Worm (Caenorhabditis elegans) whole organism, young adult: ENCODE measurements around the gene col-3.

Experiments used
- B0035.1 ChIP-seq: sonication (generic microtip); optimal IDR thresholded peaks from 2 replicates; lab custom pipeline; 2016; ENCODE audit warnings: missing genetic modification characterization, mild to moderate bottlenecking, missing compliant biosample characterization, missing genotype, missing genetic modification reagents
- B0261.1 ChIP-seq: sonication (generic microtip); optimal IDR thresholded peaks from 2 replicates; lab custom pipeline; 2016; ENCODE audit warnings: mild to moderate bottlenecking, missing genetic modification characterization, moderate library complexity, missing compliant biosample characterization
- C06A6.2 ChIP-seq: fragments of 200-800 bp; sonication (Bioruptor generic); conservative IDR thresholded peaks from 2 replicates; pipeline ENCODE4 v1.3.6; 2022; ENCODE audit warnings: missing genetic modification characterization, missing compliant biosample characterization
- D2030.7 ChIP-seq: fragments of 200-800 bp; sonication (Bioruptor generic); IDR thresholded peaks from 2 replicates; pipeline ENCODE4 v1.3.6; 2022; ENCODE audit warnings: missing genetic modification reagents, missing genetic modification characterization, missing compliant biosample characterization
- F10E7.11 ChIP-seq: sonication (generic microtip); optimal IDR thresholded peaks from 2 replicates; lab custom pipeline; 2017; ENCODE audit warnings: mild to moderate bottlenecking, missing genetic modification characterization, moderate library complexity, missing compliant biosample characterization
- F22D6.2 ChIP-seq: sonication (generic microtip); optimal IDR thresholded peaks from 2 replicates; lab custom pipeline; 2016; ENCODE audit warnings: mild to moderate bottlenecking, missing genetic modification characterization, missing compliant biosample characterization
- F37B4.10 ChIP-seq: fragments of 200-800 bp; sonication (Bioruptor generic); IDR thresholded peaks from 2 replicates; pipeline ENCODE4 v1.3.6; 2022; ENCODE audit warnings: missing genetic modification characterization, missing compliant biosample characterization
- T07F8.4 ChIP-seq: sonication (generic microtip); optimal IDR thresholded peaks from 2 replicates; lab custom pipeline; 2016; ENCODE audit warnings: mild to moderate bottlenecking, missing genetic modification characterization, moderate library complexity, missing compliant biosample characterization
- Y53F4B.3 ChIP-seq: fragments of 200-800 bp; sonication (Bioruptor generic); IDR thresholded peaks from 2 replicates; pipeline ENCODE4 v1.3.6; 2022; ENCODE audit warnings: missing genetic modification reagents, missing genetic modification characterization, missing compliant biosample characterization
- ama-1 ChIP-seq, 3 experiments: fragments of 150-350 bp in 1 of 3; sonication (generic microtip) in 2 of 3; optimal IDR thresholded peaks; 2 replicates each; lab custom pipeline; 2014 to 2018; ENCODE audit warnings: missing biosample characterization in 2 of 3, missing genetic modification characterization in 2 of 3, missing genetic modification reagents in 2 of 3
- attf-3 ChIP-seq: fragments of 200-800 bp; sonication (Bioruptor generic); conservative IDR thresholded peaks from 2 replicates; pipeline ENCODE4 v1.3.6; 2022; ENCODE audit warnings: missing genetic modification reagents, missing genetic modification characterization, missing compliant biosample characterization
- bed-1 ChIP-seq: fragments of 200-800 bp; sonication (Bioruptor generic); IDR thresholded peaks from 2 replicates; pipeline ENCODE4 v1.3.6; 2022; ENCODE audit warnings: missing genetic modification reagents, missing genetic modification characterization, missing compliant biosample characterization
- bed-2 ChIP-seq: fragments of 200-800 bp; sonication (Bioruptor generic); IDR thresholded peaks from 2 replicates; pipeline ENCODE4 v1.3.6; 2022; ENCODE audit warnings: missing genetic modification reagents, missing genetic modification characterization, missing compliant biosample characterization
- chd-7 ChIP-seq: sonication (generic microtip); optimal IDR thresholded peaks from 2 replicates; lab custom pipeline; 2016; ENCODE audit warnings: mild to moderate bottlenecking, missing genetic modification characterization, moderate library complexity, missing compliant biosample characterization
- dpff-1 ChIP-seq: sonication (generic microtip); optimal IDR thresholded peaks from 2 replicates; lab custom pipeline; 2017; ENCODE audit warnings: mild to moderate bottlenecking, missing genetic modification characterization, missing compliant biosample characterization
- dpl-1 ChIP-seq: fragments of 150-350 bp; optimal IDR thresholded peaks from 2 replicates; lab custom pipeline; 2014; ENCODE audit warnings: missing biosample characterization, missing genetic modification reagents, missing genetic modification characterization
- efl-1 ChIP-seq: fragments of 150-350 bp; optimal IDR thresholded peaks from 2 replicates; lab custom pipeline; 2014; ENCODE audit warnings: missing biosample characterization, missing genetic modification reagents, missing genetic modification characterization
- egl-44 ChIP-seq: fragments of 200-800 bp; sonication (Bioruptor generic); IDR thresholded peaks from 2 replicates; pipeline ENCODE4 v1.3.6; 2022; ENCODE audit warnings: missing genetic modification reagents, missing genetic modification characterization, missing compliant biosample characterization
- ets-4 ChIP-seq: fragments of 200-800 bp; sonication (Bioruptor generic); optimal IDR thresholded peaks from 2 replicates; lab custom pipeline; 2018; ENCODE audit warnings: mild to moderate bottlenecking, missing genetic modification characterization, missing compliant biosample characterization
- hmg-1.2 ChIP-seq: fragments of 200-800 bp; sonication (Bioruptor generic); IDR thresholded peaks from 2 replicates; pipeline ENCODE4 v1.3.6; 2022; ENCODE audit warnings: missing genetic modification reagents, missing genetic modification characterization, missing compliant biosample characterization
- lin-35 ChIP-seq, 3 experiments: fragments of 150-350 bp in 2 of 3; sonication (generic microtip) in 1 of 3; optimal IDR thresholded peaks; 2 replicates each; lab custom pipeline; 2014 to 2018; ENCODE audit warnings: missing biosample characterization in 3 of 3, missing genetic modification characterization in 3 of 3, missing genetic modification reagents in 3 of 3
- lin-40 ChIP-seq: sonication (generic microtip); optimal IDR thresholded peaks from 2 replicates; lab custom pipeline; 2016; ENCODE audit warnings: missing genetic modification characterization, mild to moderate bottlenecking, missing compliant biosample characterization, missing genotype, missing genetic modification reagents
- lin-54 ChIP-seq: fragments of 200-800 bp; sonication (Bioruptor generic); optimal IDR thresholded peaks from 2 replicates; lab custom pipeline; 2018; ENCODE audit warnings: mild to moderate bottlenecking, missing genetic modification characterization, missing compliant biosample characterization
- lsl-1 ChIP-seq: fragments of 200-800 bp; sonication (Bioruptor generic); optimal IDR thresholded peaks from 2 replicates; lab custom pipeline; 2018; ENCODE audit warnings: mild to moderate bottlenecking, missing genetic modification characterization, moderate library complexity, missing compliant biosample characterization
- madf-10 ChIP-seq: sonication (generic microtip); optimal IDR thresholded peaks from 2 replicates; lab custom pipeline; 2016; ENCODE audit warnings: mild to moderate bottlenecking, missing genetic modification characterization, missing compliant biosample characterization
- madf-8 ChIP-seq: fragments of 200-800 bp; sonication (Bioruptor generic); conservative IDR thresholded peaks from 2 replicates; pipeline ENCODE4 v1.3.6; 2022; ENCODE audit warnings: missing genetic modification reagents, missing genetic modification characterization, missing compliant biosample characterization
- mes-4 ChIP-seq: sonication (generic microtip); optimal IDR thresholded peaks from 2 replicates; lab custom pipeline; 2016; ENCODE audit warnings: missing genotype, missing genetic modification characterization, missing compliant biosample characterization
- nfyb-1 ChIP-seq: fragments of 200-800 bp; sonication (Bioruptor generic); IDR thresholded peaks from 2 replicates; pipeline ENCODE4 v1.3.6; 2022; ENCODE audit warnings: missing genetic modification reagents, missing genetic modification characterization, missing compliant biosample characterization
- nhr-27 ChIP-seq: fragments of 200-800 bp; sonication (Bioruptor generic); optimal IDR thresholded peaks from 2 replicates; lab custom pipeline; 2018; ENCODE audit warnings: mild to moderate bottlenecking, missing genetic modification characterization, moderate library complexity, missing compliant biosample characterization
- nhr-80 ChIP-seq: sonication (generic microtip); optimal IDR thresholded peaks from 2 replicates; lab custom pipeline; 2016; ENCODE audit warnings: missing genetic modification characterization, missing compliant biosample characterization
- pbrm-1 ChIP-seq: fragments of 200-800 bp; sonication (Bioruptor generic); IDR thresholded peaks from 2 replicates; pipeline ENCODE4 v1.3.6; 2022; ENCODE audit warnings: missing genetic modification reagents, missing genetic modification characterization, missing compliant biosample characterization
- rec-8 ChIP-seq, 2 experiments: sonication (generic microtip); optimal IDR thresholded peaks; 2 replicates each; lab custom pipeline; 2016; ENCODE audit warnings: mild to moderate bottlenecking in 2 of 2, missing genetic modification characterization in 2 of 2, missing genetic modification reagents in 2 of 2, missing genotype in 2 of 2, missing biosample characterization in 1 of 2, missing compliant biosample characterization in 1 of 2, moderate library complexity in 1 of 2
- snpc-1.3 ChIP-seq: sonication (generic microtip); optimal IDR thresholded peaks from 2 replicates; lab custom pipeline; 2017; ENCODE audit warnings: missing genetic modification characterization, mild to moderate bottlenecking, missing compliant biosample characterization, antibody characterized with exemption, moderate library complexity, missing genotype, missing genetic modification reagents; ENCODE audit not compliant: insufficient read depth
- snpc-3.4 ChIP-seq: sonication (generic microtip); optimal IDR thresholded peaks from 2 replicates; lab custom pipeline; 2017; ENCODE audit warnings: missing genetic modification characterization, mild to moderate bottlenecking, missing compliant biosample characterization, antibody characterized with exemption, moderate library complexity, missing genotype, missing genetic modification reagents
- sptf-2 ChIP-seq: fragments of 200-800 bp; sonication (Bioruptor generic); optimal IDR thresholded peaks from 2 replicates; lab custom pipeline; 2018; ENCODE audit warnings: mild to moderate bottlenecking, missing genetic modification characterization, missing compliant biosample characterization
- tbp1 ChIP-seq: fragments of 200-800 bp; sonication (Bioruptor generic); optimal IDR thresholded peaks from 2 replicates; lab custom pipeline; 2018; ENCODE audit warnings: mild to moderate bottlenecking, missing genetic modification characterization, missing compliant biosample characterization
- unc-62 ChIP-seq: fragments of 150-350 bp; optimal IDR thresholded peaks from 2 replicates; lab custom pipeline; 2014; ENCODE audit warnings: missing biosample characterization, missing genetic modification reagents, missing genetic modification characterization
- xnd-1 ChIP-seq: sonication (generic microtip); optimal IDR thresholded peaks from 2 replicates; lab custom pipeline; 2016; ENCODE audit warnings: missing genotype, missing genetic modification reagents, missing genetic modification characterization, missing compliant biosample characterization
- ztf-28 ChIP-seq: fragments of 200-800 bp; sonication (Bioruptor generic); IDR thresholded peaks from 2 replicates; pipeline ENCODE4 v1.3.6; 2022; ENCODE audit warnings: missing genetic modification reagents, missing genetic modification characterization, missing compliant biosample characterization
- ztf-3 ChIP-seq: fragments of 200-800 bp; sonication (Bioruptor generic); optimal IDR thresholded peaks from 2 replicates; lab custom pipeline; 2018; ENCODE audit warnings: mild to moderate bottlenecking, missing genetic modification characterization, missing compliant biosample characterization

col-3 gene

DNA sequence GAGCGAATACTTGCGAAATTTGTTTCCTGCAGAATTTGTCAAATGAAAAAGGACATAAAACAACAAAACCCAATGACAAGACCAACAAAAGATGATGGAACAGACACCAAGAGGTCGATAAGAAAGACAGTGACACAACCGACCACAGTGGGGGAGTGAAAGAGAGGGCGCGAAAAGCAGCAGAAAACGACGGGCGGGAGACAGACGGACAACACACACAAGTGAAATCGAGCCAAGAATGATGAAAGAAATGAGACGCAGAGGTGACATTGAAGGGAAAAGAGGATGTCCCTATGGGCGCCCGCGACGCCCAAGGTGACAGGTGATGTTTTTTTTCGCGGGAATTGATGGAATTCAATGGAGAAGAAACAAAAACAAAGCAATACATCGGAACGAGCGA, 41.5 kb downstream of the col-3 start (continued):
- TF ChIP-seq pbrm-1 (GFP tag; lab: Robert Waterston, UW) (no peak), bed-2 (GFP tag; lab: Robert Waterston, UW) (no peak), chd-7 (tag; lab: Kevin White, UChicago) (no peak), nhr-80 (peak; percentile 99), D2030.7 (GFP tag; lab: Robert Waterston, UW) (no peak), Y53F4B.3 (GFP tag; lab: Robert Waterston, UW) (no peak), ama-1 (optimal IDR thresholded peaks at IDR 0.05; lab: Kevin White, UChicago) (no peak), ama-1 (GFP tag; optimal IDR thresholded peaks at IDR 0.05; lab: Kevin White, UChicago) (no peak), tbp1 (GFP tag; lab: Kevin White, UChicago) (peak; percentile 12), snpc-1.3 (tag; lab: Kevin White, UChicago) (peak; percentile 33), ztf-3 (GFP tag; lab: Kevin White, UChicago) (no peak), T07F8.4 (tag; lab: Kevin White, UChicago) (no peak), hmg-1.2 (GFP tag; lab: Robert Waterston, UW) (peak; percentile 47), F37B4.10 (no peak), snpc-3.4 (tag; lab: Kevin White, UChicago) (no peak), lin-40 (tag; lab: Kevin White, UChicago) (peak; percentile 38), sptf-2 (GFP tag; lab: Kevin White, UChicago) (no peak), nhr-27 (tag; lab: Kevin White, UChicago) (no peak), lin-54 (GFP tag; lab: Kevin White, UChicago) (peak; percentile 20), madf-8 (GFP tag; lab: Robert Waterston, UW) (no peak), lsl-1 (GFP tag; lab: Kevin White, UChicago) (no peak), B0261.1 (tag; lab: Kevin White, UChicago) (no peak), bed-1 (GFP tag; lab: Robert Waterston, UW) (no peak), F10E7.11 (tag; lab: Kevin White, UChicago) (no peak), madf-10 (tag; lab: Kevin White, UChicago) (peak; percentile 23)
- TF ChIP-seq, all 124 proteins: peak for 31

DNA sequence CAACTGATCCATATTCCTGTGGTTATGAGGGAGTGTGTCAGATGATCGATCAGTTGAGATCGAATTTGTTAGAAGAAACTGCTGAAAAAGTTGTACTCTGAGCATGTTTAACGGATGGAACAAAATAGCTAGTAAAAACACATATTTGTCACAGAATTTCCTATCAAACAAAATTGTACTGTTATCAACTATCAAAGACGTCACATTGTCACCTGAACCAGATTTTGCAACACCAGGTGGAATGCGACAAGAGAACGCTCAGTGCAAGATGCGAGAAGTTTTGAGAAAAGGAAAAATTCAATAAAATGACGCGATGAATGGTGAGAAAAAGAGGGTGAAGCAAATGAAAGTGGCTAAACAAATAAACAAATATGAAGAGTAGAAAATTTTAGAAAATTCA, 43.0 kb downstream of the col-3 start:
- TF ChIP-seq C06A6.2 (GFP tag; lab: Robert Waterston, UW) (no peak), mes-4 (no peak), B0035.1 (tag; lab: Kevin White, UChicago) (no peak), nhr-80 (peak; percentile 18), dpff-1 (no peak), unc-62 (GFP tag; lab: Kevin White, UChicago) (no peak)

DNA sequence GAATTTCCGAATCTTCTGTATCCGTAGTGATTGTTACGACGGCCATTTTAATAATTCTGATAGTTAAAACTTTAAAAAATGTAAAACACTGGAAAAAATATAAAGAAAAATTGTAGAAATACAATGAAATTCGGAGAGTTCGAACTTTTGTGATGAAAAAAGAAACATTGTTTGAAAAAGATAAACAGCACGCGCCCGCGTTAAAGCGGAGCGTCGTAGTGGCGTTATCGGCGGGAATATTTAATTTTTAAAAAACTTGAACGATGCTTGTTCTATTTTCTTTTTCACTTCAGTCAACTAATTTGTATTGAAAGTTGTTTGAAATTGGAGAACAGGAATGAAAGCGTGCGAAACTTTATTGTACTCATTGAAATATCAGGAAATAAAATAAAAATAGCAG, 45.0 kb downstream of the col-3 start, which contains the start of gene npp-23:
Gene npp-23 (minus strand): TSS at position 56 of the 400 bp plus-strand sequence.
- TF ChIP-seq tbp1 (GFP tag; lab: Kevin White, UChicago) (no peak), lin-35 (GFP tag; optimal IDR thresholded peaks at IDR 0.05; lab: Kevin White, UChicago) (peak in 1 of 3 experiments; percentile 86), dpff-1 (no peak), nfyb-1 (GFP tag; lab: Robert Waterston, UW) (no peak), egl-44 (GFP tag; lab: Robert Waterston, UW) (no peak), xnd-1 (no peak), F22D6.2 (tag; lab: Kevin White, UChicago) (no peak), ztf-28 (no peak), dpl-1 (GFP tag; lab: Kevin White, UChicago) (peak; percentile 71), efl-1 (GFP tag; lab: Kevin White, UChicago) (peak; percentile 85), rec-8 (tag; optimal IDR thresholded peaks at IDR 0.05; lab: Kevin White, UChicago) (no peak), ets-4 (GFP tag; lab: Kevin White, UChicago) (no peak), attf-3 (peak; percentile 94)
